Worm (Caenorhabditis elegans) whole organism, young adult: ENCODE measurements around the gene cdc-48.1.

ENCODE experiments used
- B0261.1 ChIP-seq: sonication (generic microtip); optimal IDR thresholded peaks from 2 replicates; lab custom pipeline; 2016; ENCODE audit warnings: mild to moderate bottlenecking, missing genetic modification characterization, moderate library complexity, missing compliant biosample characterization
- C17E4.6 ChIP-seq: fragments of 200-800 bp; sonication (Bioruptor generic); IDR thresholded peaks from 2 replicates; pipeline ENCODE4 v1.3.6; 2022; ENCODE audit warnings: missing genetic modification reagents, missing genetic modification characterization, missing compliant biosample characterization
- D2030.7 ChIP-seq: fragments of 200-800 bp; sonication (Bioruptor generic); IDR thresholded peaks from 2 replicates; pipeline ENCODE4 v1.3.6; 2022; ENCODE audit warnings: missing genetic modification reagents, missing genetic modification characterization, missing compliant biosample characterization
- F10E7.11 ChIP-seq: sonication (generic microtip); optimal IDR thresholded peaks from 2 replicates; lab custom pipeline; 2017; ENCODE audit warnings: mild to moderate bottlenecking, missing genetic modification characterization, moderate library complexity, missing compliant biosample characterization
- F37B4.10 ChIP-seq: fragments of 200-800 bp; sonication (Bioruptor generic); IDR thresholded peaks from 2 replicates; pipeline ENCODE4 v1.3.6; 2022; ENCODE audit warnings: missing genetic modification characterization, missing compliant biosample characterization
- F52B5.7 ChIP-seq: sonication (generic microtip); optimal IDR thresholded peaks from 2 replicates; lab custom pipeline; 2016; ENCODE audit warnings: mild to moderate bottlenecking, missing genetic modification characterization, missing compliant biosample characterization
- F57A8.1 ChIP-seq: fragments of 200-800 bp; sonication (Bioruptor generic); optimal IDR thresholded peaks from 2 replicates; lab custom pipeline; 2018; ENCODE audit warnings: mild to moderate bottlenecking, missing genetic modification characterization, moderate library complexity, missing compliant biosample characterization
- T26A5.8 ChIP-seq: sonication (generic microtip); optimal IDR thresholded peaks from 2 replicates; lab custom pipeline; 2016; ENCODE audit warnings: missing genetic modification characterization, missing compliant biosample characterization
- aptf-3 ChIP-seq: fragments of 200-800 bp; sonication (Bioruptor generic); IDR thresholded peaks from 2 replicates; pipeline ENCODE4 v1.3.6; 2022; ENCODE audit warnings: missing genetic modification characterization, missing compliant biosample characterization
- attf-3 ChIP-seq: fragments of 200-800 bp; sonication (Bioruptor generic); conservative IDR thresholded peaks from 2 replicates; pipeline ENCODE4 v1.3.6; 2022; ENCODE audit warnings: missing genetic modification reagents, missing genetic modification characterization, missing compliant biosample characterization
- bed-1 ChIP-seq: fragments of 200-800 bp; sonication (Bioruptor generic); IDR thresholded peaks from 2 replicates; pipeline ENCODE4 v1.3.6; 2022; ENCODE audit warnings: missing genetic modification reagents, missing genetic modification characterization, missing compliant biosample characterization
- bed-2 ChIP-seq: fragments of 200-800 bp; sonication (Bioruptor generic); IDR thresholded peaks from 2 replicates; pipeline ENCODE4 v1.3.6; 2022; ENCODE audit warnings: missing genetic modification reagents, missing genetic modification characterization, missing compliant biosample characterization
- cebp-2 ChIP-seq: fragments of 200-800 bp; sonication (Bioruptor generic); IDR thresholded peaks from 2 replicates; pipeline ENCODE4 v1.3.6; 2022; ENCODE audit warnings: missing genetic modification characterization, missing compliant biosample characterization
- ceh-40 ChIP-seq: fragments of 200-800 bp; sonication (Bioruptor generic); IDR thresholded peaks from 2 replicates; pipeline ENCODE4 v1.3.6; 2022; ENCODE audit warnings: missing genetic modification characterization, missing compliant biosample characterization
- ceh-79 ChIP-seq: sonication (generic microtip); optimal IDR thresholded peaks from 2 replicates; lab custom pipeline; 2017; ENCODE audit warnings: mild to moderate bottlenecking, missing genetic modification characterization, missing compliant biosample characterization
- die-1 ChIP-seq: sonication (generic microtip); optimal IDR thresholded peaks from 2 replicates; lab custom pipeline; 2016; ENCODE audit warnings: missing genotype, mild to moderate bottlenecking, missing genetic modification characterization, missing compliant biosample characterization
- ekl-4 ChIP-seq: fragments of 200-800 bp; sonication (Bioruptor generic); IDR thresholded peaks from 2 replicates; pipeline ENCODE4 v1.3.6; 2022; ENCODE audit warnings: missing genetic modification reagents, missing genetic modification characterization, missing compliant biosample characterization
- fkh-3 ChIP-seq: sonication (generic microtip); optimal IDR thresholded peaks from 2 replicates; lab custom pipeline; 2016; ENCODE audit warnings: mild to moderate bottlenecking, missing genetic modification characterization, missing compliant biosample characterization
- him-1 ChIP-seq: sonication (generic microtip); optimal IDR thresholded peaks from 2 replicates; lab custom pipeline; 2016; ENCODE audit warnings: missing genotype, missing genetic modification reagents, missing genetic modification characterization, missing compliant biosample characterization
- let-526 ChIP-seq: fragments of 200-800 bp; sonication (Bioruptor generic); IDR thresholded peaks from 2 replicates; pipeline ENCODE4 v1.3.6; 2022; ENCODE audit warnings: missing genetic modification reagents, missing genetic modification characterization, missing compliant biosample characterization
- lin-26 ChIP-seq: fragments of 200-800 bp; sonication (Bioruptor generic); IDR thresholded peaks from 2 replicates; pipeline ENCODE4 v1.3.6; 2022; ENCODE audit warnings: missing genetic modification reagents, missing genetic modification characterization, missing compliant biosample characterization
- lin-35 ChIP-seq, 3 experiments: fragments of 150-350 bp in 2 of 3; sonication (generic microtip) in 1 of 3; optimal IDR thresholded peaks; 2 replicates each; lab custom pipeline; 2014 to 2018; ENCODE audit warnings: missing biosample characterization in 3 of 3, missing genetic modification characterization in 3 of 3, missing genetic modification reagents in 3 of 3
- lin-40 ChIP-seq: sonication (generic microtip); optimal IDR thresholded peaks from 2 replicates; lab custom pipeline; 2016; ENCODE audit warnings: missing genetic modification characterization, mild to moderate bottlenecking, missing compliant biosample characterization, missing genotype, missing genetic modification reagents
- lir-1 ChIP-seq: fragments of 200-800 bp; sonication (Bioruptor generic); conservative IDR thresholded peaks from 2 replicates; pipeline ENCODE4 v1.3.6; 2022; ENCODE audit warnings: missing genetic modification reagents, missing genetic modification characterization, missing compliant biosample characterization
- lsl-1 ChIP-seq: fragments of 200-800 bp; sonication (Bioruptor generic); optimal IDR thresholded peaks from 2 replicates; lab custom pipeline; 2018; ENCODE audit warnings: mild to moderate bottlenecking, missing genetic modification characterization, moderate library complexity, missing compliant biosample characterization
- madf-10 ChIP-seq: sonication (generic microtip); optimal IDR thresholded peaks from 2 replicates; lab custom pipeline; 2016; ENCODE audit warnings: mild to moderate bottlenecking, missing genetic modification characterization, missing compliant biosample characterization
- mcd-1 ChIP-seq: fragments of 200-800 bp; sonication (Bioruptor generic); IDR thresholded peaks from 2 replicates; pipeline ENCODE4 v1.3.6; 2022; ENCODE audit warnings: missing genetic modification reagents, missing genetic modification characterization, missing compliant biosample characterization
- mel-28 ChIP-seq: sonication (generic microtip); optimal IDR thresholded peaks from 2 replicates; lab custom pipeline; 2016; ENCODE audit warnings: borderline replicate concordance, mild to moderate bottlenecking, missing genetic modification characterization, missing compliant biosample characterization
- mxl-1 ChIP-seq: sonication (generic microtip); optimal IDR thresholded peaks from 2 replicates; lab custom pipeline; 2016; ENCODE audit warnings: missing genetic modification characterization, missing compliant biosample characterization
- nfya-2 ChIP-seq: fragments of 200-800 bp; sonication (Bioruptor generic); IDR thresholded peaks from 2 replicates; pipeline ENCODE4 v1.3.6; 2022; ENCODE audit warnings: missing genetic modification reagents, missing genetic modification characterization, missing compliant biosample characterization
- nfyb-1 ChIP-seq: fragments of 200-800 bp; sonication (Bioruptor generic); IDR thresholded peaks from 2 replicates; pipeline ENCODE4 v1.3.6; 2022; ENCODE audit warnings: missing genetic modification reagents, missing genetic modification characterization, missing compliant biosample characterization
- nhr-120 ChIP-seq: fragments of 200-800 bp; sonication (Bioruptor generic); IDR thresholded peaks from 2 replicates; pipeline ENCODE4 v1.3.6; 2022; ENCODE audit warnings: missing genetic modification characterization, missing compliant biosample characterization
- nhr-179 ChIP-seq: sonication (generic microtip); optimal IDR thresholded peaks from 2 replicates; lab custom pipeline; 2016; ENCODE audit warnings: mild to moderate bottlenecking, missing genetic modification characterization, missing compliant biosample characterization
- nhr-27 ChIP-seq: fragments of 200-800 bp; sonication (Bioruptor generic); optimal IDR thresholded peaks from 2 replicates; lab custom pipeline; 2018; ENCODE audit warnings: mild to moderate bottlenecking, missing genetic modification characterization, moderate library complexity, missing compliant biosample characterization
- nhr-80 ChIP-seq: sonication (generic microtip); optimal IDR thresholded peaks from 2 replicates; lab custom pipeline; 2016; ENCODE audit warnings: missing genetic modification characterization, missing compliant biosample characterization
- nhr-90 ChIP-seq: sonication (generic microtip); optimal IDR thresholded peaks from 2 replicates; lab custom pipeline; 2016; ENCODE audit warnings: missing genotype, mild to moderate bottlenecking, missing genetic modification characterization, missing compliant biosample characterization
- repo-1 ChIP-seq: sonication (generic microtip); optimal IDR thresholded peaks from 2 replicates; lab custom pipeline; 2017; ENCODE audit warnings: mild to moderate bottlenecking, missing genetic modification characterization, missing compliant biosample characterization
- sea-2 ChIP-seq: fragments of 200-800 bp; sonication (Bioruptor generic); IDR thresholded peaks from 2 replicates; pipeline ENCODE4 v1.3.6; 2022; ENCODE audit warnings: missing genetic modification characterization, missing compliant biosample characterization
- snpc-1.1 ChIP-seq: sonication (generic microtip); optimal IDR thresholded peaks from 2 replicates; lab custom pipeline; 2017; ENCODE audit warnings: missing genetic modification characterization, mild to moderate bottlenecking, missing compliant biosample characterization, antibody characterized with exemption, moderate library complexity, missing genotype, missing genetic modification reagents; ENCODE audit not compliant: insufficient read depth
- snpc-3.4 ChIP-seq: sonication (generic microtip); optimal IDR thresholded peaks from 2 replicates; lab custom pipeline; 2017; ENCODE audit warnings: missing genetic modification characterization, mild to moderate bottlenecking, missing compliant biosample characterization, antibody characterized with exemption, moderate library complexity, missing genotype, missing genetic modification reagents
- somi-1 ChIP-seq: fragments of 200-800 bp; sonication (Bioruptor generic); optimal IDR thresholded peaks from 2 replicates; lab custom pipeline; 2018; ENCODE audit warnings: mild to moderate bottlenecking, missing genetic modification characterization, missing compliant biosample characterization
- tbp1 ChIP-seq: fragments of 200-800 bp; sonication (Bioruptor generic); optimal IDR thresholded peaks from 2 replicates; lab custom pipeline; 2018; ENCODE audit warnings: mild to moderate bottlenecking, missing genetic modification characterization, missing compliant biosample characterization
- tbx-9 ChIP-seq: sonication (generic microtip); optimal IDR thresholded peaks from 2 replicates; lab custom pipeline; 2016; ENCODE audit warnings: borderline replicate concordance, missing genetic modification characterization, inconsistent platforms, missing compliant biosample characterization
- unc-130 ChIP-seq: sonication (generic microtip); optimal IDR thresholded peaks from 2 replicates; lab custom pipeline; 2016; ENCODE audit warnings: missing genetic modification reagents, missing genetic modification characterization, missing compliant biosample characterization
- xnd-1 ChIP-seq: sonication (generic microtip); optimal IDR thresholded peaks from 2 replicates; lab custom pipeline; 2016; ENCODE audit warnings: missing genotype, missing genetic modification reagents, missing genetic modification characterization, missing compliant biosample characterization
- ztf-26 ChIP-seq: sonication (generic microtip); optimal IDR thresholded peaks from 2 replicates; lab custom pipeline; 2017; ENCODE audit warnings: missing genetic modification characterization, missing compliant biosample characterization
- ztf-28 ChIP-seq: fragments of 200-800 bp; sonication (Bioruptor generic); IDR thresholded peaks from 2 replicates; pipeline ENCODE4 v1.3.6; 2022; ENCODE audit warnings: missing genetic modification reagents, missing genetic modification characterization, missing compliant biosample characterization
- ztf-6 ChIP-seq: fragments of 200-800 bp; sonication (Bioruptor generic); IDR thresholded peaks from 2 replicates; pipeline ENCODE4 v1.3.6; 2022; ENCODE audit warnings: missing genetic modification reagents, missing genetic modification characterization, missing compliant biosample characterization

Gene cdc-48.1

ce11 chrII:10551985-10552736 lies 11.0 kb downstream of the cdc-48.1 start:
- TF ChIP-seq snpc-3.4 (tag; lab: Kevin White, UChicago) (no peak), F52B5.7 (peak; percentile 52), die-1 (tag; lab: Kevin White, UChicago) (no peak), aptf-3 (GFP tag; lab: Robert Waterston, UW) (no peak), him-1 (tag; lab: Kevin White, UChicago) (no peak), nhr-120 (GFP tag; lab: Robert Waterston, UW) (no peak), bed-1 (no peak), nhr-80 (tag; lab: Kevin White, UChicago) (peak; percentile 54), tbx-9 (tag; lab: Kevin White, UChicago) (no peak), T26A5.8 (no peak), ceh-40 (GFP tag; lab: Robert Waterston, UW) (0 out of 2 replicates have a peak, but pooled peaks have one; percentile 25), lsl-1 (GFP tag; lab: Kevin White, UChicago) (no peak), ekl-4 (GFP tag; lab: Robert Waterston, UW) (peak; percentile 71), C17E4.6 (GFP tag; lab: Robert Waterston, UW) (no peak), mcd-1 (GFP tag; lab: Robert Waterston, UW) (peak; percentile 69), madf-10 (tag; lab: Kevin White, UChicago) (peak; percentile 67), ztf-26 (peak; percentile 76), D2030.7 (GFP tag; lab: Robert Waterston, UW) (no peak), unc-130 (GFP tag; lab: Kevin White, UChicago) (no peak), somi-1 (peak; percentile 87), F57A8.1 (GFP tag; lab: Kevin White, UChicago) (no peak), nhr-90 (peak; percentile 73), snpc-1.1 (tag; lab: Kevin White, UChicago) (peak; percentile 5), fkh-3 (tag; lab: Kevin White, UChicago) (no peak), repo-1 (no peak), ztf-28 (GFP tag; lab: Robert Waterston, UW) (no peak), lin-26 (GFP tag; lab: Robert Waterston, UW) (peak; percentile 60; the same call in 1 of the 2 replicates), F10E7.11 (tag; lab: Kevin White, UChicago) (peak; percentile 66), let-526 (peak; percentile 64; the same call in 1 of the 2 replicates), nfya-2 (GFP tag; lab: Robert Waterston, UW) (no peak), bed-2 (GFP tag; lab: Robert Waterston, UW) (no peak), nhr-27 (no peak), F37B4.10 (GFP tag; lab: Robert Waterston, UW) (no peak), lin-35 (GFP tag; optimal IDR thresholded peaks at IDR 0.05; lab: Kevin White, UChicago) (peak in 1 of 3 experiments; percentile 87), mel-28 (tag; lab: Kevin White, UChicago) (no peak), attf-3 (GFP tag; lab: Robert Waterston, UW) (no peak), nfyb-1 (peak; percentile 88), tbp1 (GFP tag; lab: Kevin White, UChicago) (peak; percentile 52), B0261.1 (tag; lab: Kevin White, UChicago) (no peak), ceh-79 (tag; lab: Kevin White, UChicago) (peak; percentile 75), ztf-6 (GFP tag; lab: Robert Waterston, UW) (0 out of 2 replicates have a peak, but pooled peaks have one; percentile 20), sea-2 (GFP tag; lab: Robert Waterston, UW) (no peak), xnd-1 (tag; lab: Kevin White, UChicago) (no peak), mxl-1 (no peak), lin-40 (tag; lab: Kevin White, UChicago) (peak; percentile 94), cebp-2 (GFP tag; lab: Robert Waterston, UW) (no peak), nhr-179 (no peak), lir-1 (GFP tag; lab: Robert Waterston, UW) (0 out of 2 replicates have a peak, but pooled peaks have one; percentile 49)
